Fruit fly (Drosophila melanogaster): Measurements from ENCODE around the gene NimC4.

DNA sequence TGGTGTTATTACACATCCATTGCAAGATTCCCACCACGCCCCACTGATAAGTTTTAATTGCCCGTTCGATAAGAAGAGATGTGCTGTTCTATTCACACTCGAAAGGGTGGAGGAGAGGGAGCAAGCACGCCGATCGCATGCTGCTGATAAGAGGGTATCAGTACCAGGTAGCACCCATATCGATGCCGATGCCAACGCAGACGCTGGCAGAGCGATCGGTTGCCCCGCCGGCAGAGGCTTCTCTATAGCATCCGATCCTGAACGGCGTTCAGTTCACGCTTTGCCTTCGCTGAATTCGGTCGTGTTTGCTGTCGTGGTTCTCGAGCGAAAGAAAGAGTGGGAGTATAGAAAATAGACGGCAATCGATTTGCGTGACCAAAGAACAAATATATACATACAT, 33.9 kb upstream of the NimC4 start:
- TF ChIP-seq tx (GFP tag; optimal IDR thresholded peaks at IDR 0.05) (no peak), Nf-YB (GFP tag; optimal IDR thresholded peaks at IDR 0.05) (no peak), ap (GFP tag; IDR thresholded peaks at IDR 0.05) (no peak), trem (tag; optimal IDR thresholded peaks at IDR 0.05) (no peak), CG8089 (GFP tag; optimal IDR thresholded peaks at IDR 0.05) (no peak), unc-4 (GFP tag; IDR thresholded peaks at IDR 0.05; ENCODE audit: partially characterized antibody) (no peak), CG1529 (GFP tag; optimal IDR thresholded peaks at IDR 0.05) (no peak), CG12769 (tag; optimal IDR thresholded peaks at IDR 0.05) (peak; percentile 78), slp2 (GFP tag; optimal IDR thresholded peaks at IDR 0.05) (no peak), gem (tag; optimal IDR thresholded peaks at IDR 0.05) (no peak), Hr51 (GFP tag; optimal IDR thresholded peaks at IDR 0.05) (no peak)
